Fruit fly (Drosophila melanogaster): Measurements from ENCODE around the gene CG31441.

Gene CG31441

DNA sequence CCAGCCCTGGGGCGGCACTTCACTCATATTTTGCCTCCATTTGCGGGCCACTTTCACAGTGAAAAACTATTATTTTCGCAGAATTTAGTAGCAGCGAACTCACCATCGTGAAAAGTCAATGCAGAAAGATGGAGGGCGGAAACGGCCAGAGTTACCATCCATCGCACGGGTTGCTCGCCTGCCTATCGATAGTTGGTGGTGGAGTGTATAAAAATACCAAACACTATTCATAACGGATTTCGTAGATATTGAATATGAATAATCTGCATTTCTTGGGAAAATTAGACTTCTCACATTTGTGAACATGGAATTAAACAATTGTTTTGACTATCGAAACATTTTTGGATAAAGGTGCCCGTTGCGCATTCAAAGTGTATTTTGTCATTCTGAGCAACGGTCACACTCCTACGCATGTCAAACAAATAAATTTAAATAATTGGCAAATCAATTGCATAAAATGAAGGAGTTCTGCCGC lies 19.9 kb upstream of the CG31441 start, which contains the start of the genes RpS25 and CG4820 (continued):
- TF ChIP-seq CG33213 (GFP tag; optimal IDR thresholded peaks at IDR 0.05) (peak; percentile 96), crp (GFP tag; optimal IDR thresholded peaks at IDR 0.05) (peak in 1 of 2 experiments; percentile 66), CG17568 (GFP tag; optimal IDR thresholded peaks at IDR 0.05) (peak; percentile 93), CG18764 (GFP tag; optimal IDR thresholded peaks at IDR 0.05) (peak; percentile 90), Lhr (GFP tag; optimal IDR thresholded peaks at IDR 0.05) (peak; percentile 90), Nf-YC (tag; optimal IDR thresholded peaks at IDR 0.05) (peak; percentile 81), bowl (GFP tag; IDR thresholded peaks at IDR 0.05) (peak; percentile 71), sqz (GFP tag; optimal IDR thresholded peaks at IDR 0.05) (peak; percentile 91), gt (GFP tag; IDR thresholded peaks at IDR 0.05) (peak; percentile 69; the same call in 1 of the 2 replicates), pb (GFP tag; optimal IDR thresholded peaks at IDR 0.05) (peak; percentile 93), oc (tag; optimal IDR thresholded peaks at IDR 0.05) (peak; percentile 63), CG8359 (GFP tag; optimal IDR thresholded peaks at IDR 0.05; ENCODE audit: borderline replicate concordance) (peak; percentile 84), hth (optimal IDR thresholded peaks at IDR 0.05) (no peak), crc (GFP tag; optimal IDR thresholded peaks at IDR 0.05) (peak; percentile 88), GATAe (GFP tag; conservative IDR thresholded peaks at IDR 0.05) (peak; percentile 70), zf30C (GFP tag; optimal IDR thresholded peaks at IDR 0.05) (peak; percentile 61), caup (GFP tag; optimal IDR thresholded peaks at IDR 0.05; ENCODE audit: severe bottlenecking) (peak; percentile 97), Gug (GFP tag; IDR thresholded peaks at IDR 0.05) (peak; percentile 38; the same call in 2 of the 4 replicates), CG17361 (GFP tag; IDR thresholded peaks at IDR 0.05) (peak; percentile 88), CG7928 (GFP tag; optimal IDR thresholded peaks at IDR 0.05) (peak; percentile 78), stwl (tag; optimal IDR thresholded peaks at IDR 0.05) (peak; percentile 88), gem (tag; optimal IDR thresholded peaks at IDR 0.05) (peak; percentile 80), CG7786 (GFP tag; optimal IDR thresholded peaks at IDR 0.05) (peak; percentile 81), ken (GFP tag; IDR thresholded peaks at IDR 0.05) (peak; percentile 78), CG9876 (GFP tag; optimal IDR thresholded peaks at IDR 0.05) (peak; percentile 92), CG12219 (GFP tag; optimal IDR thresholded peaks at IDR 0.05) (peak; percentile 90), Dbx (GFP tag; IDR thresholded peaks at IDR 0.05) (peak; percentile 92), CG30403 (GFP tag; optimal IDR thresholded peaks at IDR 0.05) (peak; percentile 85), Xbp1 (GFP tag; optimal IDR thresholded peaks at IDR 0.05) (peak; percentile 89), HmgZ (tag; optimal IDR thresholded peaks at IDR 0.05) (peak; percentile 92), Hr78 (GFP tag; optimal IDR thresholded peaks at IDR 0.05) (peak in 1 of 2 experiments; percentile 27), sr (GFP tag; IDR thresholded peaks at IDR 0.05) (peak; percentile 82), br (optimal IDR thresholded peaks at IDR 0.05) (no peak), luna (GFP tag; optimal IDR thresholded peaks at IDR 0.05) (peak; percentile 86), Scr (GFP tag; IDR thresholded peaks at IDR 0.05; ENCODE audit: partially characterized antibody) (peak; percentile 92), ap (GFP tag; IDR thresholded peaks at IDR 0.05) (peak; percentile 71), Nf-YA (GFP tag; IDR thresholded peaks at IDR 0.05) (peak; percentile 79), CG5180 (GFP tag; optimal IDR thresholded peaks at IDR 0.05) (peak; percentile 81), Lpt (GFP tag; optimal IDR thresholded peaks at IDR 0.05) (no peak), CoRest (tag; optimal IDR thresholded peaks at IDR 0.05) (peak; percentile 85), dm (GFP tag; optimal IDR thresholded peaks at IDR 0.05) (peak; percentile 97), CrebB (tag; optimal IDR thresholded peaks at IDR 0.05) (peak; percentile 97), Hmr (GFP tag; optimal IDR thresholded peaks at IDR 0.05) (peak; percentile 97), CG4360 (GFP tag; IDR thresholded peaks at IDR 0.05) (0 out of 2 replicates have a peak, but pooled peaks have one; percentile 37), ssp (GFP tag; IDR thresholded peaks at IDR 0.05) (peak; percentile 72), mld (GFP tag; IDR thresholded peaks at IDR 0.05; ENCODE audit: partially characterized antibody) (peak; percentile 65; the same call in 1 of the 3 replicates), klu (GFP tag; IDR thresholded peaks at IDR 0.05) (peak; percentile 59), Ssrp (tag; optimal IDR thresholded peaks at IDR 0.05) (peak; percentile 81), CG5953 (GFP tag; IDR thresholded peaks at IDR 0.05) (peak; percentile 78; the same call in 1 of the 2 replicates), CG1602 (GFP tag; optimal IDR thresholded peaks at IDR 0.05) (peak; percentile 61)

Measured in whole organism, embryonic.